Fruit fly (Drosophila melanogaster) whole organism, pupa: Measurements from ENCODE around the gene CG11899.

ENCODE experiments used
- CG10348 ChIP-seq: fragments of 200-800 bp; sonication (Bioruptor generic); IDR thresholded peaks from 2 replicates; pipeline ENCODE4 v1.3.6; 2022; ENCODE audit warnings: missing biosample characterization, missing genetic modification characterization
- CG14655 ChIP-seq: fragments of 200-800 bp; sonication (Bioruptor generic); optimal IDR thresholded peaks from 3 replicates; lab custom pipeline; 2017; ENCODE audit warnings: mild to moderate bottlenecking, missing biosample characterization, missing genetic modification reagents, missing genetic modification characterization
- CG15710 ChIP-seq: fragments of 200-800 bp; sonication (Bioruptor generic); optimal IDR thresholded peaks from 2 replicates; lab custom pipeline; 2018; ENCODE audit warnings: missing biosample characterization, mild to moderate bottlenecking, missing genetic modification characterization, moderate library complexity
- CG32121 ChIP-seq: fragments of 200-800 bp; sonication (Bioruptor generic); IDR thresholded peaks from 2 replicates; pipeline ENCODE4 v1.3.6; 2022; ENCODE audit warnings: missing biosample characterization, missing genetic modification characterization
- CG34367 ChIP-seq: fragments of 200-800 bp; sonication (Bioruptor generic); optimal IDR thresholded peaks from 2 replicates; lab custom pipeline; 2018; ENCODE audit warnings: missing biosample characterization, mild to moderate bottlenecking, missing genetic modification characterization
- CG9948 ChIP-seq: fragments of 200-800 bp; sonication (Bioruptor generic); optimal IDR thresholded peaks from 2 replicates; lab custom pipeline; 2018; ENCODE audit warnings: missing biosample characterization, mild to moderate bottlenecking, missing genetic modification characterization, moderate library complexity
- D1 ChIP-seq: fragments of 200-800 bp; sonication (Bioruptor generic); optimal IDR thresholded peaks from 2 replicates; lab custom pipeline; 2018; ENCODE audit warnings: missing biosample characterization, mild to moderate bottlenecking, missing genetic modification characterization, moderate library complexity
- EcR ChIP-seq: fragments of 200-800 bp; sonication (Bioruptor generic); optimal IDR thresholded peaks from 3 replicates; lab custom pipeline; 2019; ENCODE audit warnings: missing biosample characterization, missing genetic modification characterization, mild to moderate bottlenecking, moderate library complexity, missing genetic modification reagents
- Ets98B ChIP-seq: fragments of 200-800 bp; sonication (Bioruptor generic); IDR thresholded peaks from 2 replicates; pipeline ENCODE4 v1.3.6; 2022; ENCODE audit warnings: missing biosample characterization, missing genetic modification characterization
- Pif1B ChIP-seq: fragments of 200-800 bp; sonication (Bioruptor generic); optimal IDR thresholded peaks from 3 replicates; lab custom pipeline; 2016; ENCODE audit warnings: missing biosample characterization, missing genetic modification characterization
- gl ChIP-seq: fragments of 200-800 bp; sonication (Bioruptor generic); optimal IDR thresholded peaks from 2 replicates; lab custom pipeline; 2018; ENCODE audit warnings: missing biosample characterization, mild to moderate bottlenecking, missing genetic modification characterization

DNA sequence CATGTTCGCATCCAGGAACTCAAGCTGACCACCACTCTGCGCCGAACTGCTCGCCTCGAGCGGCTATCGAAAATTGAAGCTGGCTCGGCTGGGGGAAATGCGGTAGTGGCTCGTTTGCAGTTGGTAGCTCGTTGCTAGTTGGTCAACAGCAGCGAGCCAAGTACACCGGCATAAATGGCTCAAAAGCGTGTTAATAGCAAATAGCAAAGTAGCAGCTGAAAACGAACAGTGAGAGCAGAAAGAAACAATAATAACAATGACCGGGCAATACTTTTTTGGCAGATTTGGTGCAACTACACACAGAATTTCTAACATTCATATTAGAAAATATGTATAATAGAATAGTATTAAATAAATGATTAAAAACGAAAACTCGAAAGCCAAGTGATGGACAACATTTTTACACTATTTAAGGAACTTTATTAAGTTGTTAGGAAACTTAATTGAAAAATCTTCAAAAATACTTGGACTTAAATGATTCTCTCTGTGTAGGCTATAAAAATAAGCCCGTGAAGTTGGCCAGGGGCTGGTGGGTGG, 27.5 kb downstream of the CG11899 start, which contains the start of gene CG14507:
- TF ChIP-seq Ets98B (GFP tag; lab: Robert Waterston, UW): no peak
- TF ChIP-seq CG9948 (tag; lab: Kevin White, UChicago): no peak
- no peak for TF ChIP-seq EcR (GFP tag; lab: Kevin White, UChicago)
- no peak for TF ChIP-seq CG34367 (tag; lab: Kevin White, UChicago)
- no peak for TF ChIP-seq Pif1B (GFP tag; lab: Kevin White, UChicago)
- TF ChIP-seq D1 (tag; lab: Kevin White, UChicago): no peak
- TF ChIP-seq CG10348 (GFP tag; lab: Robert Waterston, UW): no peak
- no peak for TF ChIP-seq CG14655 (GFP tag; lab: Kevin White, UChicago)
- no peak for TF ChIP-seq CG15710 (tag; lab: Kevin White, UChicago)
- TF ChIP-seq CG32121 (GFP tag; lab: Robert Waterston, UW): no peak; the same call in 1 of the 2 replicates
- no peak for TF ChIP-seq gl (tag; lab: Kevin White, UChicago)
